Worm (Caenorhabditis elegans) whole organism, young adult: ENCODE data around the gene C49H3.6.

Experiments
- B0261.1 ChIP-seq: sonication (generic microtip); optimal IDR thresholded peaks from 2 replicates; lab custom pipeline; 2016; ENCODE audit warnings: mild to moderate bottlenecking, missing genetic modification characterization, moderate library complexity, missing compliant biosample characterization
- bed-2 ChIP-seq: fragments of 200-800 bp; sonication (Bioruptor generic); IDR thresholded peaks from 2 replicates; pipeline ENCODE4 v1.3.6; 2022; ENCODE audit warnings: missing genetic modification reagents, missing genetic modification characterization, missing compliant biosample characterization
- ceh-79 ChIP-seq: sonication (generic microtip); optimal IDR thresholded peaks from 2 replicates; lab custom pipeline; 2017; ENCODE audit warnings: mild to moderate bottlenecking, missing genetic modification characterization, missing compliant biosample characterization
- dpl-1 ChIP-seq: fragments of 150-350 bp; optimal IDR thresholded peaks from 2 replicates; lab custom pipeline; 2014; ENCODE audit warnings: missing biosample characterization, missing genetic modification reagents, missing genetic modification characterization
- egl-44 ChIP-seq: fragments of 200-800 bp; sonication (Bioruptor generic); IDR thresholded peaks from 2 replicates; pipeline ENCODE4 v1.3.6; 2022; ENCODE audit warnings: missing genetic modification reagents, missing genetic modification characterization, missing compliant biosample characterization
- let-607 ChIP-seq, 2 experiments: fragments of 200-800 bp in 1 of 2; sonication (Bioruptor generic) in 1 of 2; sonication (generic microtip) in 1 of 2; optimal IDR thresholded peaks; 2 replicates each; lab custom pipeline; 2016 to 2018; ENCODE audit warnings: mild to moderate bottlenecking in 2 of 2, missing compliant biosample characterization in 2 of 2, missing genetic modification characterization in 2 of 2, moderate library complexity in 2 of 2, missing genotype in 1 of 2
- sea-2 ChIP-seq: fragments of 200-800 bp; sonication (Bioruptor generic); IDR thresholded peaks from 2 replicates; pipeline ENCODE4 v1.3.6; 2022; ENCODE audit warnings: missing genetic modification characterization, missing compliant biosample characterization
- unc-130 ChIP-seq: sonication (generic microtip); optimal IDR thresholded peaks from 2 replicates; lab custom pipeline; 2016; ENCODE audit warnings: missing genetic modification reagents, missing genetic modification characterization, missing compliant biosample characterization

DNA sequence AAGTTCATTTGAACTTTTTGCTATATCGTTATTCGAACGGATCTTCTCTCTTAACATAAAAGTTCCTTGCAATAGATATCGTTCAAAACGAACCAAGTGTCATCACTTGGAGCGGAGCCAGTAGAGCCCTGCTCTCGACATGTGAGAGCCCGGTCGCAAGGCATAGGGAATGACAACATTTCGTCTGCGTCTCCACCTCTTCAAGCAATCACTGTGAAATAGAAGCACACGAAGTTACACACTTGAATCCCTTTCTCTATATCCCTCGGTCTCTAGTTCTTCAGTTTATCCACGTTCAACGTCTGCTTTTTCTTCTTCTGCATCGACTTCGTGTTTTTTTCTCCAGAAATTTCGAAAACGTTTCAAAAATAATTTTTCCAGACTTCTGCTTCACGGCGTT is at the start of gene C49H3.6:
- no peak for TF ChIP-seq let-607 (tag; optimal IDR thresholded peaks at IDR 0.05; lab: Kevin White, UChicago)
- TF ChIP-seq B0261.1 (tag; lab: Kevin White, UChicago), result no peak
- TF ChIP-seq bed-2 (GFP tag; lab: Robert Waterston, UW), result no peak
- no peak for TF ChIP-seq ceh-79 (tag; lab: Kevin White, UChicago)
- TF ChIP-seq sea-2 (GFP tag; lab: Robert Waterston, UW), result no peak
- no peak for TF ChIP-seq egl-44 (GFP tag; lab: Robert Waterston, UW)
- TF ChIP-seq dpl-1 (GFP tag; lab: Kevin White, UChicago), result no peak
- no peak for TF ChIP-seq unc-130 (GFP tag; lab: Kevin White, UChicago)
